Worm (Caenorhabditis elegans): ENCODE results near the gene acc-4.

The acc-4 gene

DNA sequence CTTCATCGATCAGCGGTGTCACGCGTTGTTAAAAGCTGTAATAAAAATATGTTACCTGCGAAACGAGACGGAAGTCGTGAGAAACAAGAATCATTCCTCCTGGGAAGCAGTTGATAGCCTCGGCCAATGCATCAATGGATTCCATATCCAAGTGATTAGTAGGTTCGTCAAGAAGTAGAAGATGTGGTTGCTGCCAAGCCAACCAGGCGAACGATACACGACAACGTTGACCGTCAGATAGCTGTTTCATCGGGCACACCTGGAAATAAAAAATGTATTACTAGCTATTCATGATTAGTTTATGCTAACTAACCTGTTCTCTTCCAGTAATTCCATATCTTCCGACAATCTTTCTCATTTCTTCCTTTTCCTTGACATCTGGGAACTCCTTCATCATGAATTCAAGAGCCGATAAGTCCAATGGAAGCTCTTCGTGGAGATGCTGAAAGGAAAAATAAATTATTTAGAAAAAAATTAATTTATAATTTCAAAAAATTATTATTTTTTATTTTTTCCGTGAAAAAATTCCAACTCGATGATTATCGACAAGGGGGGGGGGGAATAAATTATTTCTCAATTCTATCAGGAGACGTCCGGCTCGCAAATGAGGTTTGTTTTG lies 24.8 kb downstream of the acc-4 start, which contains the start of gene tag-164:
Gene tag-164 (plus strand): TSS at position 569 of the 619 bp plus-strand sequence.
- TF ChIP-seq ref-1 (GFP tag; conservative IDR thresholded peaks at IDR 0.05) (no peak), tab-1 (GFP tag; IDR thresholded peaks at IDR 0.05) (no peak), flt-1 (GFP tag; IDR thresholded peaks at IDR 0.05) (no peak), T22C8.4 (GFP tag; IDR thresholded peaks at IDR 0.05) (no peak)

DNA sequence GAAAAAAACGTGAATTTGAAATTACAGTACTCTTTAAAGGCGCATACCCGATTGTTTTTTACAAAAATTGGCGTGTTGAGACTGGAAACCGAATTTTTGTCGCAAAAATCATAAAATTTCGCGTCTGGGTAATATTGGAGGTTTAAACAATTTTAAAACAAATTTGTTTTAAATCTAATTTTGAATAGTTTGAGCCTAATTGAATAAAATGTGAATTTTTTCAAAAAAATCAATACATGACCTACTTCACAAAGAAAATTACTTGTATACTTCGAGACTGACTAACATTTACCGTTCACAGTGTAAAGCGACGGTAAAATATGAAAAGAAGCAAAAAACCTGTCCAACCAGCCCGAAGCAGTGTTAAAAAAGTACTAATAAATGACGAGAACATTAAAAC lies 26.6 kb downstream of the acc-4 start:
- no peak for TF ChIP-seq med-1 (GFP tag; optimal IDR thresholded peaks at IDR 0.05; ENCODE audit: insufficient read depth)
- TF ChIP-seq klf-2 (GFP tag; conservative IDR thresholded peaks at IDR 0.05) = no peak
- TF ChIP-seq ztf-23 (GFP tag; IDR thresholded peaks at IDR 0.05) = no peak
- no peak for TF ChIP-seq ref-1 (GFP tag; conservative IDR thresholded peaks at IDR 0.05)
- TF ChIP-seq flt-1 (GFP tag; IDR thresholded peaks at IDR 0.05) = no peak
- no peak for TF ChIP-seq T22C8.4 (GFP tag; IDR thresholded peaks at IDR 0.05)
- TF ChIP-seq ztf-29 (GFP tag; IDR thresholded peaks at IDR 0.05) = no peak
- no peak for TF ChIP-seq tab-1 (GFP tag; IDR thresholded peaks at IDR 0.05)
- no peak for TF ChIP-seq cog-1 (tag; optimal IDR thresholded peaks at IDR 0.05)

DNA sequence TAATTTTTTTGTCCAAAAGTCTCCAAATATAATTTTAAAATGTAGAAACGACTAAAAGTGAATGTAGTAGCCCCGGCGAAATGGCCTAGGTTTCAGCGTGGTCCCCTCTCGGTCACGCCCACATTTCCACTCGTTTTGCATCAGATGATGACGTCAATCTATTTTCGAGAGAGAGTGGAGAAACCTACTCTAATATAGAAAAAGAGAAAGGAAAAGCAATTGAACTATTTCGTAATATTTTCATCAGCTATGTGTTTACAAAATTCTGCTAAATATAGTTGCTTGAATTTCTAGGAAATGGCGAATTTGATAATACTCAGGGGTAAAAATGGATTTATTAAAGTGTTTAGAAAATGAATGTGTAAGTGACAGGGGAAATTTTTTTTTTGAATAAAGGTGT lies 28.1 kb downstream of the acc-4 start:
- TF ChIP-seq cog-1 (tag; optimal IDR thresholded peaks at IDR 0.05) = no peak
- TF ChIP-seq flt-1 (GFP tag; IDR thresholded peaks at IDR 0.05) = no peak
- no peak for TF ChIP-seq ztf-23 (GFP tag; IDR thresholded peaks at IDR 0.05)
- no peak for TF ChIP-seq tab-1 (GFP tag; IDR thresholded peaks at IDR 0.05)
- TF ChIP-seq med-1 (GFP tag; optimal IDR thresholded peaks at IDR 0.05; ENCODE audit: insufficient read depth) = no peak
- TF ChIP-seq klf-2 (GFP tag; conservative IDR thresholded peaks at IDR 0.05) = no peak
- no peak for TF ChIP-seq T22C8.4 (GFP tag; IDR thresholded peaks at IDR 0.05)
- TF ChIP-seq ztf-29 (GFP tag; IDR thresholded peaks at IDR 0.05) = no peak
- TF ChIP-seq ref-1 (GFP tag; conservative IDR thresholded peaks at IDR 0.05) = no peak

DNA sequence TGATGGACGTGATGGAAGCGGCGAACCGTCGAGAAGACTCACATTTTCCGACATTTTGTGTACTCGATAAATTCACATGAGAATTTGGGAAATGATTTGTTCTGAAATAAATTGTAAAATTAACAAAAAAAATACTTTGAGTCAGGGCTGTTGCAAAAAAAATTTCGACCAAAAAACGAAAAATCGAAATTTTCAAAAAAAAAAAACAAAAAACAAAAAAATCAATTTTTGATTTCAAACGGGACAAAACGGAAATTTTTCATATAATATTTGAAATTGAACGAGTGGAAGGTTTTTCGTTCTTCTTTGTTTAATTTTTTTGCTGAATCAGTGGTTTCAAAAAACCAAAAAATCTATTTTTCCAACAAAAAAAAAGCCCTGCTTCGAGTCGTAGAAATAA lies 28.7 kb downstream of the acc-4 start, which contains the start of gene cua-1:
Gene cua-1 (minus strand): TSS at position 101 of the 400 bp plus-strand sequence.
- TF ChIP-seq ztf-29 (GFP tag; IDR thresholded peaks at IDR 0.05) (no peak), med-1 (GFP tag; optimal IDR thresholded peaks at IDR 0.05; ENCODE audit: insufficient read depth) (no peak), flt-1 (GFP tag; IDR thresholded peaks at IDR 0.05) (no peak), tab-1 (GFP tag; IDR thresholded peaks at IDR 0.05) (no peak), ref-1 (GFP tag; conservative IDR thresholded peaks at IDR 0.05) (no peak), ztf-23 (GFP tag; IDR thresholded peaks at IDR 0.05) (no peak), cog-1 (tag; optimal IDR thresholded peaks at IDR 0.05) (no peak), T22C8.4 (GFP tag; IDR thresholded peaks at IDR 0.05) (no peak)

DNA sequence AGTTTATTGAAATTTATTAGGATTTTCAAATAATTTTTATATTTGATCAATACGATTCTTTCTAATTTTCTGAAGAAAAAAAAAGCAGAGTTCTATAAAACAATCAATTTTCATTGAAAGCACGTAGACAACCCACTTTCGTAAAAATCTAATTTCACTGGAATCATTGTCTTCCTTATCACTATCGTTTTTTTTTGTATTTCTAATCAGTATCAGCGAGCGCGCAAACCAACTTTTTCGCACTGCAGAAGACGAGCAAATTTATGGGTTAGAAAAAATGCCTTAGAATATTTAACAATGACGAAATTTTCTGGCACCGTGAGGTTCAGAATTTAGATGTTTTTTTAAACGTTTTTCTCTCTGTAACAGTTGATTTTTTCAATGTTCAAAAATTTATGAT lies 31.1 kb downstream of the acc-4 start:
- no peak for TF ChIP-seq ztf-23 (GFP tag; IDR thresholded peaks at IDR 0.05)
- TF ChIP-seq ztf-29 (GFP tag; IDR thresholded peaks at IDR 0.05) = no peak
- no peak for TF ChIP-seq med-1 (GFP tag; optimal IDR thresholded peaks at IDR 0.05; ENCODE audit: insufficient read depth)
- no peak for TF ChIP-seq flt-1 (GFP tag; IDR thresholded peaks at IDR 0.05)
- TF ChIP-seq tab-1 (GFP tag; IDR thresholded peaks at IDR 0.05) = no peak
- TF ChIP-seq T22C8.4 (GFP tag; IDR thresholded peaks at IDR 0.05) = no peak
- TF ChIP-seq cog-1 (tag; optimal IDR thresholded peaks at IDR 0.05) = no peak
- no peak for TF ChIP-seq klf-2 (GFP tag; conservative IDR thresholded peaks at IDR 0.05)
- TF ChIP-seq ref-1 (GFP tag; conservative IDR thresholded peaks at IDR 0.05) = no peak

DNA sequence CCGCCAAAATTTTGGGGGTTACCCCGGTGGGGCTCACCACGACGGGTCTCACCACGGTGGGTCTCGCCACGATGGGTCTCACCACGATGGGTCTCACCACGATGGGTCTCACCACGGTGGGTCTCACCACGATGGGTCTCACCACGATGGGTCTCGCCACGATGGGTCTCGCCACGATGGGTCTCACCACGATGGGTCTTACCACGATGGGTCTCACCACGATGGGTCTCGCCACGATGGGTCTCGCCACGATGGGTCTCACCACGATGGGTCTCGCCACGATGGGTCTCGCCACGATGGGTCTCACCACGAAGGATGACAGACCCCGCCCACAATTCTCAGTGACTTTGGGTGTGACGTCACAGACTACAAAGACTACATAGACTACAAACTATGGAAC lies 35.7 kb downstream of the acc-4 start:
- TF ChIP-seq tab-1 (GFP tag; IDR thresholded peaks at IDR 0.05) = 0 out of 2 replicates have a peak, but pooled peaks have one; percentile 21

DNA sequence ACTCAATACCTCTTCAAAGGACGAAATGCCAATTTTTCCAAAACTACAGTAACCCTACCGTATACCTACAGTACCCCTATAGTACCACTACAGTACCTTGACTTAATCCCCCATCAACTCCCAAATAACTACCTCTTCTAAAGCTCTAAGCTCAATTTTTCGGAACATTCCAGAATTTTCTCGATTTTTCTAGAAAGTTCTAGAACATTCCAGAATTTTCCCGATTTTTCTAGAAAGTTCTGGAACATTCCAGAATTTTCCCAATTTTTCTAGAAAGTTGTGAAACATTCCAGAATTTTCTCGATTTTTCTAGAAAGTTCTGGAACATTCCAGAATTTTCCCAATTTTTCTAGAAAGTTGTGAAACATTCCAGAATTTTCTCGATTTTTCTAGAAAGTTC lies 37.1 kb downstream of the acc-4 start:
- TF ChIP-seq flt-1 (GFP tag; IDR thresholded peaks at IDR 0.05) = peak; percentile 65; the same call in 1 of the 2 replicates

DNA sequence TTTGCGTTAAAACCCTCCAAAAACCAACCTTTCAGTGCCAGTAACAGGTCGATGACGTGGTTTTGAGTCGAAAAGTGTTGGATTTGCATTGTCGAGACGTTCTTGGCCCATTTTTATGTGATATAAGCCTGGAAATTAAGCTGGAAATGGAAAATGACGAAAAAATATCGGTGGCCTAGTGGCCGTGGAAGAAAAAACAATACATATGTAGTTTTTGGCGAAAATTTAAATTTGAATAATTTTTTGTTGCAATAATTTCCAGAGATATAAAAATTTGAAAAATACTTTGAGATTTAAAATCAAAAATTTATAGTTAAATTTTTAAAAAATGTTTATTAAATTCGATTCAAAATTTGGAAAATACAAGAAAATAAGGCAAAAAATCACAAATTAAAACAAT lies 44.5 kb downstream of the acc-4 start, which contains the start of gene ciao-2B:
Gene ciao-2B (minus strand): TSS at position 130 of the 400 bp plus-strand sequence.
- TF ChIP-seq cog-1 (tag; optimal IDR thresholded peaks at IDR 0.05) (no peak), T22C8.4 (GFP tag; IDR thresholded peaks at IDR 0.05) (no peak), med-1 (GFP tag; optimal IDR thresholded peaks at IDR 0.05; ENCODE audit: insufficient read depth) (no peak), ztf-23 (GFP tag; IDR thresholded peaks at IDR 0.05) (no peak), tab-1 (GFP tag; IDR thresholded peaks at IDR 0.05) (no peak), klf-2 (GFP tag; conservative IDR thresholded peaks at IDR 0.05) (no peak), flt-1 (GFP tag; IDR thresholded peaks at IDR 0.05) (no peak), ref-1 (GFP tag; conservative IDR thresholded peaks at IDR 0.05) (no peak)

DNA sequence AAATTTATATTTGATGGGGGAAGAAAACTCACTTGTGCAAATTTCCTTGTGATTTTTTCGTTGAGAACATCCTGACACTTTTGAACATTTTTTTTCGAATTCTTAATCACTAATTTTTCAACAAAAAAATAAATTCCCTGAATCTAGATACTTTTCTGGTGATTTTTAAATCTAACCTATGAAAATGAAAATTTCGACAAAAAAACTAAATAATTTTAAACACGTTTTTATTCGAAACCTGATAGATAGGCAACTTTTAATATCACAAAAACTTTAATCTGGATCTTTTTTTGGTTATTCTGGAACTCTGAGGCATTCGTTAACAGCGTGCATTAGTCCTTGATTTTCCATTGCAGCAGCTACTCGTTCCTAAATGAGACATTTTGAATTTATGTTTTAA lies 47.1 kb downstream of the acc-4 start, which contains the start of gene F45G2.9:
Gene F45G2.9 (minus strand): TSS at position 101 of the 400 bp plus-strand sequence.
- no peak for TF ChIP-seq med-1 (GFP tag; optimal IDR thresholded peaks at IDR 0.05; ENCODE audit: insufficient read depth)
- no peak for TF ChIP-seq ztf-23 (GFP tag; IDR thresholded peaks at IDR 0.05)
- TF ChIP-seq ref-1 (GFP tag; conservative IDR thresholded peaks at IDR 0.05) = no peak
- no peak for TF ChIP-seq cog-1 (tag; optimal IDR thresholded peaks at IDR 0.05)
- TF ChIP-seq klf-2 (GFP tag; conservative IDR thresholded peaks at IDR 0.05) = no peak
- TF ChIP-seq ztf-29 (GFP tag; IDR thresholded peaks at IDR 0.05) = no peak
- TF ChIP-seq flt-1 (GFP tag; IDR thresholded peaks at IDR 0.05) = no peak
- TF ChIP-seq T22C8.4 (GFP tag; IDR thresholded peaks at IDR 0.05) = no peak
- no peak for TF ChIP-seq tab-1 (GFP tag; IDR thresholded peaks at IDR 0.05)

DNA sequence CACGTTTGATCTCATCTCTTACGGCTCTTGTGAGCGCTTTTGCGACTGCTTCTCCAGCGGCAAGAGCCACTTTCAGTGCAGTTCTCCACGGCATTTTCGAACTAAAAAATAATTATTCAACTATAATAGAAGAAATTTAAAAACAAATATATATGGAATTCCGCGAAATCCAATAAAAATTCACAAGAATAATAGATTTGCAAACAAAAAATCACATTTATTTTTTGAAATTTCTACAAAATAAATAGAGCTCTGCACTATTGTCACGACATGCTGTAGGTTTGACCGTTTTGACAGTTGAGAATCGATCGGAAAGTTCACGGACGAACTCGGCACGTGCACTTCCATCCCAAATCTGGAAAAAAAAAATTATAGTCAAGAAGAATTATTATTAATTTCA lies 48.4 kb downstream of the acc-4 start, which contains the start of gene F45G2.8:
Gene F45G2.8 (minus strand): TSS at position 101 of the 400 bp plus-strand sequence.
- no peak for TF ChIP-seq med-1 (GFP tag; optimal IDR thresholded peaks at IDR 0.05; ENCODE audit: insufficient read depth)
- TF ChIP-seq ztf-29 (GFP tag; IDR thresholded peaks at IDR 0.05) = no peak
- no peak for TF ChIP-seq ztf-23 (GFP tag; IDR thresholded peaks at IDR 0.05)
- no peak for TF ChIP-seq cog-1 (tag; optimal IDR thresholded peaks at IDR 0.05)
- no peak for TF ChIP-seq klf-2 (GFP tag; conservative IDR thresholded peaks at IDR 0.05)
- TF ChIP-seq flt-1 (GFP tag; IDR thresholded peaks at IDR 0.05) = no peak
- no peak for TF ChIP-seq tab-1 (GFP tag; IDR thresholded peaks at IDR 0.05)
- no peak for TF ChIP-seq ref-1 (GFP tag; conservative IDR thresholded peaks at IDR 0.05)
- TF ChIP-seq T22C8.4 (GFP tag; IDR thresholded peaks at IDR 0.05) = no peak
